Fruit fly (Drosophila melanogaster): ENCODE measurements around the gene CG4362.

DNA sequence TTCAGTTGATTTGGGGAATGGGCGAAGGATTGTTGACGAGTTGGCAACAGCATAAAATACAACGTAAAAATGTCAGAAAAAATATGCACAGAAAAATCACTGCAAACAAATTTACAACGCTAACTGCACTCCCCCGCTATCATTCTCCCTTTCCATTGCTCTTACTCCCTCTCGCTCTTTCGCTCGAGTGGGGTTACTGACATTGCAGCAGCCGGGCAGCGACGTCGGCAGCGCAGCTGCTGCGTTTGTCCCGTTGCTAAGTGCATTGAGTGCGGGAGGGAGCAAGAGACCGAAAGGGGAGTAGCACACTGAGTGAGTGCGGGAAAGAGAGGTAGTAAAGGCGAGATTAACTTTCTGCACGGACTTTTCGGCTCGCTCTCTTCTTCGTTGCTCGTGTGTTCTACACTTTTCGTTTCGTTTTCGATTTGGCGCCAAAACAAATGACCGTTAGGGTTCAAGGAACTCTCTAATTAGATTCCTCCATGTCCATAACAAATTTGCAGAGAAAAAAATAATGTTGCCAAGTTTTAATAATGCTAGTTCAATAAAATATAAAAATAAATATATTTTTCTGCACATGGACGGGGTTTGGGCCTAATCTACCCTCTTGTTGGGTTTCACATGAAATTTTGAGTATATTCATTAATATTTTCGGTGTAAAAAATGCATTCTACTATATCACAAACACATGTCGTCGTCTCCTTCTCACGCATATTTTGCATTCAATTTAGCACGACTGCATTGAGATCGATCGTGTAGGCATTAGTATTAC lies 23.0 kb downstream of the CG4362 start:
- TF ChIP-seq Drgx (GFP tag; IDR thresholded peaks at IDR 0.05) (peak; percentile 76), PHDP (tag; optimal IDR thresholded peaks at IDR 0.05) (no peak), CG12104 (GFP tag; optimal IDR thresholded peaks at IDR 0.05) (no peak)
